Fruit fly (Drosophila melanogaster) whole organism, embryonic: Measurements from ENCODE around the gene HDAC4.

Experiments used
- B-H1 ChIP-seq: fragments of 200-800 bp; sonication (Bioruptor generic); IDR thresholded peaks from 3 replicates; pipeline ENCODE4 v1.3.6; 2022; ENCODE audit warnings: missing biosample characterization, missing genetic modification characterization
- BEAF-32 ChIP-seq: fragments of 200-800 bp; sonication (Bioruptor generic); optimal IDR thresholded peaks from 3 replicates; lab custom pipeline; 2017; ENCODE audit warnings: missing biosample characterization, missing genetic modification characterization, mild to moderate bottlenecking, moderate library complexity, missing genetic modification reagents
- CG10147 ChIP-seq: fragments of 200-800 bp; sonication (Bioruptor generic); optimal IDR thresholded peaks from 2 replicates; lab custom pipeline; 2019; ENCODE audit warnings: missing biosample characterization, mild to moderate bottlenecking, missing genetic modification characterization, moderate library complexity
- CG10654 ChIP-seq: fragments of 200-800 bp; sonication (Bioruptor generic); optimal IDR thresholded peaks from 2 replicates; lab custom pipeline; 2016; ENCODE audit warnings: missing biosample characterization, missing genetic modification characterization
- CG12236 ChIP-seq: fragments of 200-800 bp; sonication (Bioruptor generic); optimal IDR thresholded peaks from 2 replicates; lab custom pipeline; 2016; ENCODE audit warnings: missing biosample characterization, missing genetic modification characterization
- CG14014 ChIP-seq: fragments of 200-800 bp; sonication (Bioruptor generic); IDR thresholded peaks from 2 replicates; pipeline ENCODE4 v1.3.6; 2022; ENCODE audit warnings: missing biosample characterization, missing genetic modification characterization
- CG16815 ChIP-seq: fragments of 200-800 bp; sonication (Bioruptor generic); optimal IDR thresholded peaks from 3 replicates; lab custom pipeline; 2017; ENCODE audit warnings: missing biosample characterization, mild to moderate bottlenecking, missing genetic modification characterization
- CG17829 ChIP-seq: fragments of 200-800 bp; optimal IDR thresholded peaks from 2 replicates; lab custom pipeline; 2019; ENCODE audit warnings: missing biosample characterization, mild to moderate bottlenecking, missing genetic modification characterization, moderate library complexity
- CG18011 ChIP-seq: fragments of 200-800 bp; sonication (Bioruptor generic); optimal IDR thresholded peaks from 2 replicates; lab custom pipeline; 2017; ENCODE audit warnings: missing biosample characterization, missing genetic modification characterization, mild to moderate bottlenecking, moderate library complexity, missing genotype
- CG2199 ChIP-seq: fragments of 200-800 bp; sonication (Bioruptor generic); IDR thresholded peaks from 3 replicates; pipeline ENCODE4 v1.3.6; 2022; ENCODE audit warnings: missing biosample characterization, missing genetic modification characterization
- CG2678 ChIP-seq: fragments of 200-800 bp; sonication (Bioruptor generic); optimal IDR thresholded peaks from 3 replicates; lab custom pipeline; 2019; ENCODE audit warnings: missing biosample characterization, mild to moderate bottlenecking, missing genetic modification characterization, moderate library complexity
- CG31365 ChIP-seq: fragments of 200-800 bp; sonication (Bioruptor generic); optimal IDR thresholded peaks from 2 replicates; lab custom pipeline; 2018; ENCODE audit warnings: missing biosample characterization, mild to moderate bottlenecking, missing genetic modification characterization
- CG3163 ChIP-seq: fragments of 200-800 bp; sonication (Bioruptor generic); optimal IDR thresholded peaks from 3 replicates; lab custom pipeline; 2016; ENCODE audit warnings: missing biosample characterization, missing genetic modification characterization
- CG5180 ChIP-seq: fragments of 200-800 bp; sonication (Bioruptor generic); optimal IDR thresholded peaks from 3 replicates; lab custom pipeline; 2017; ENCODE audit warnings: missing biosample characterization, missing genetic modification characterization, mild to moderate bottlenecking, moderate library complexity, missing genetic modification reagents
- CG6689 ChIP-seq: fragments of 200-800 bp; sonication (Bioruptor generic); IDR thresholded peaks from 2 replicates; pipeline ENCODE4 v1.3.6; 2022; ENCODE audit warnings: missing biosample characterization, missing genetic modification characterization
- CG9797 ChIP-seq: fragments of 200-800 bp; sonication (Bioruptor generic); optimal IDR thresholded peaks from 3 replicates; lab custom pipeline; 2018; ENCODE audit warnings: missing biosample characterization, mild to moderate bottlenecking, missing genetic modification characterization
- Dip3 ChIP-seq: fragments of 200-800 bp; sonication (Bioruptor generic); optimal IDR thresholded peaks from 3 replicates; lab custom pipeline; 2016; ENCODE audit warnings: missing biosample characterization, missing genetic modification characterization
- Dll ChIP-seq: fragments of 200-800 bp; sonication (Bioruptor generic); IDR thresholded peaks from 4 replicates; pipeline ENCODE4 v1.3.6; 2022; ENCODE audit warnings: missing biosample characterization, missing genetic modification characterization; ENCODE audit not compliant: partially characterized antibody
- Dp ChIP-seq: fragments of 200-800 bp; sonication (Bioruptor generic); optimal IDR thresholded peaks from 2 replicates; lab custom pipeline; 2018; ENCODE audit warnings: missing biosample characterization, mild to moderate bottlenecking, missing genetic modification characterization, moderate library complexity
- Dref ChIP-seq: fragments of 200-800 bp; sonication (Bioruptor generic); IDR thresholded peaks from 2 replicates; pipeline ENCODE4 v1.3.6; 2022; ENCODE audit warnings: missing biosample characterization, missing genetic modification characterization
- E2f2 ChIP-seq: fragments of 200-800 bp; sonication (Bioruptor generic); IDR thresholded peaks from 2 replicates; pipeline ENCODE4 v1.3.6; 2022; ENCODE audit warnings: missing biosample characterization, missing genetic modification characterization
- HmgD ChIP-seq: fragments of 200-800 bp; sonication (Bioruptor generic); optimal IDR thresholded peaks from 3 replicates; lab custom pipeline; 2016; ENCODE audit warnings: missing biosample characterization, missing genetic modification characterization
- Med ChIP-seq: fragments of 200-800 bp; sonication (Bioruptor generic); peaks from one replicate; lab custom pipeline; 2016; ENCODE audit warnings: missing biosample characterization, missing genetic modification characterization, mild to moderate bottlenecking, inconsistent platforms, moderate library complexity
- Mes4 ChIP-seq: fragments of 200-800 bp; sonication (Bioruptor generic); optimal IDR thresholded peaks from 2 replicates; lab custom pipeline; 2016; ENCODE audit warnings: missing biosample characterization, missing genetic modification characterization
- Pdp1 ChIP-seq, 2 experiments: fragments of 200-800 bp; sonication (Bioruptor generic); optimal IDR thresholded peaks; 3 replicates each; lab custom pipeline; 2016; ENCODE audit warnings: missing biosample characterization in 2 of 2, missing genetic modification characterization in 2 of 2, mild to moderate bottlenecking in 1 of 2, moderate library complexity in 1 of 2
- Side ChIP-seq: fragments of 200-800 bp; sonication (Bioruptor generic); optimal IDR thresholded peaks from 2 replicates; lab custom pipeline; 2016; ENCODE audit warnings: missing biosample characterization, missing genetic modification characterization
- Stat92E ChIP-seq, 3 experiments: fragments of >200 bp in 2 of 3; fragments of 200-800 bp in 1 of 3; sonication (Bioruptor generic) in 1 of 3; optimal IDR thresholded peaks; 2 replicates each; lab custom pipeline; 2017 to 2019; ENCODE audit warnings: missing biosample characterization in 3 of 3, missing genetic modification characterization in 3 of 3, mild to moderate bottlenecking in 1 of 3, moderate library complexity in 1 of 3
- Usf ChIP-seq: fragments of 200-800 bp; sonication (Bioruptor generic); optimal IDR thresholded peaks from 2 replicates; lab custom pipeline; 2017; ENCODE audit warnings: missing genotype, missing biosample characterization, missing genetic modification characterization
- chif ChIP-seq, 2 experiments: fragments of 200-800 bp; sonication (Bioruptor generic); optimal IDR thresholded peaks; 3 replicates each; lab custom pipeline; 2016; ENCODE audit warnings: missing biosample characterization in 2 of 2, missing genetic modification characterization in 2 of 2
- cwo ChIP-seq: fragments of 200-800 bp; sonication (Bioruptor generic); optimal IDR thresholded peaks from 3 replicates; lab custom pipeline; 2017; ENCODE audit warnings: missing biosample characterization, missing genetic modification characterization, mild to moderate bottlenecking, moderate library complexity, missing genetic modification reagents
- dpn ChIP-seq, 2 experiments: fragments of 200-800 bp; sonication (Bioruptor generic); optimal IDR thresholded peaks; 3 replicates each; lab custom pipeline; 2016; ENCODE audit warnings: missing biosample characterization in 2 of 2, missing genetic modification characterization in 2 of 2
- fru ChIP-seq: fragments of >200 bp; optimal IDR thresholded peaks from 2 replicates; lab custom pipeline; 2017
- gfzf ChIP-seq: fragments of 200-800 bp; sonication (Bioruptor generic); optimal IDR thresholded peaks from 2 replicates; lab custom pipeline; 2016; ENCODE audit warnings: missing biosample characterization, mild to moderate bottlenecking, missing genetic modification characterization, moderate library complexity
- kah ChIP-seq: fragments of 200-800 bp; sonication (Bioruptor generic); optimal IDR thresholded peaks from 2 replicates; lab custom pipeline; 2018; ENCODE audit warnings: missing biosample characterization, mild to moderate bottlenecking, missing genetic modification characterization
- lilli ChIP-seq: fragments of 200-800 bp; sonication (Bioruptor generic); optimal IDR thresholded peaks from 3 replicates; lab custom pipeline; 2016; ENCODE audit warnings: missing biosample characterization, missing genetic modification characterization
- lmd ChIP-seq: fragments of 200-800 bp; sonication (Bioruptor generic); IDR thresholded peaks from 2 replicates; pipeline ENCODE4 v1.3.6; 2022; ENCODE audit warnings: missing biosample characterization, missing genetic modification characterization
- mirr ChIP-seq: fragments of 200-800 bp; sonication (Bioruptor generic); optimal IDR thresholded peaks from 3 replicates; lab custom pipeline; 2018; ENCODE audit warnings: missing biosample characterization, mild to moderate bottlenecking, missing genetic modification characterization
- pzg ChIP-seq: fragments of 200-800 bp; sonication (Bioruptor generic); optimal IDR thresholded peaks from 3 replicates; lab custom pipeline; 2018; ENCODE audit warnings: missing biosample characterization, mild to moderate bottlenecking, missing genetic modification characterization, moderate library complexity
- sr ChIP-seq: fragments of 200-800 bp; sonication (Bioruptor generic); IDR thresholded peaks from 3 replicates; pipeline ENCODE4 v1.3.6; 2022; ENCODE audit warnings: missing biosample characterization, missing genetic modification characterization
- yki ChIP-seq: fragments of >200 bp; optimal IDR thresholded peaks from 3 replicates; lab custom pipeline; 2018

The HDAC4 gene

dm6 chrX:13258757-13259067, 26.7 kb downstream of the HDAC4 start, which contains the start of gene comt (continued):
- TF ChIP-seq Usf (GFP tag; lab: Kevin White, UChicago): peak; percentile 38
- peak; percentile 42; the same call in 1 of the 3 replicates for TF ChIP-seq B-H1
- no peak for TF ChIP-seq sr (GFP tag; lab: Robert Waterston, UW)
- TF ChIP-seq HmgD (GFP tag; lab: Kevin White, UChicago): no peak
- TF ChIP-seq CG16815: no peak
- peak; percentile 40 for TF ChIP-seq CG10654 (GFP tag; lab: Kevin White, UChicago)
- peak; percentile 7 for TF ChIP-seq kah (GFP tag; lab: Kevin White, UChicago)
- TF ChIP-seq dpn (GFP tag; optimal IDR thresholded peaks at IDR 0.05; lab: Kevin White, UChicago): peak in 1 of 2 experiments; percentile 57
- TF ChIP-seq Mes4 (GFP tag; lab: Kevin White, UChicago): no peak
- no peak for TF ChIP-seq mirr (GFP tag; lab: Kevin White, UChicago)
- no peak for TF ChIP-seq Side (GFP tag; lab: Kevin White, UChicago)
- TF ChIP-seq CG12236 (GFP tag; lab: Kevin White, UChicago): no peak
- no peak for TF ChIP-seq Dip3 (GFP tag; lab: Kevin White, UChicago)
- peak; percentile 39; the same call in 1 of the 2 replicates for TF ChIP-seq CG14014
- TF ChIP-seq CG17829 (tag; lab: Kevin White, UChicago): peak; percentile 73
- no peak for TF ChIP-seq chif (GFP tag; optimal IDR thresholded peaks at IDR 0.05; lab: Kevin White, UChicago)
- peak; percentile 16 for TF ChIP-seq lilli (GFP tag; lab: Kevin White, UChicago)
- no peak for TF ChIP-seq pzg (GFP tag; lab: Kevin White, UChicago)
- no peak for TF ChIP-seq CG3163 (GFP tag; lab: Kevin White, UChicago)
- TF ChIP-seq yki (lab: Kevin White, UChicago): no peak
- TF ChIP-seq fru (lab: Kevin White, UChicago): no peak
- no peak for TF ChIP-seq CG18011

DNA sequence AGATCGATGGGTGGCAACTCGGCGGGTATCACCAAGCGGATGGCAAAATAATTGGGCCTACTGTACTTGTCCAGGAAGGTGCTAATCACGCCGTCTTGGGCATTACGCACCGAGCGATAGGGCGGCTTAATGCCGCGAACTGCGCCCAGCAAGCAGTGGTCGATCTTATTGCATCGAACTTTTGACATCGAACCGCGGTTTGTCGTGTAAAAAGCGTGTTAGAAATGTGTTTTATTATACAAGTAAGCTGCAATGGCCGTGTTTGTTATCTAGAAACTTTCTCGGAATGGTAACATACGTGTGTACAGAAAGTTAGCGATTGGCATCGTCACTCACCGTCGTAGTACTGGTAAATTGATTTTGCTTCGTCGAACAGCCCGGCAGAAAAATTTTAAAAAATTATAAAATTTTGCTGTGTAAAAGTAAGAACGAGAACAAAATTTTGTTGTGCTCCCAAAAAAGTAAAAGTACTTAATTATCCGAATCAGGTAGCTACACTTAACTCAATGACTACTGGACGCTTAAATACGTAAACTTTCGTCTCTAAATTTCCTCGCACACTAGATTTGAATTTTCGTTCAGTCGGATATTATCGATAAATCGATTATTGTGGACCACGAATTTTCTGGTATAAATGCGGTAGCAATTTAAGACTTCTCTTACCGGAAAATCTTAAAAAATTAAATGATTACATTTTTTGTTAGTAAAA, 27.2 kb downstream of the HDAC4 start, which contains the start of the genes mew and CG15742:
mew (minus strand) TSS at position 443 of the 709 bp plus-strand sequence.
CG15742 (minus strand) TSS at position 448 of the 709 bp plus-strand sequence.
- TF ChIP-seq pzg (GFP tag; lab: Kevin White, UChicago): peak; percentile 6
- no peak for TF ChIP-seq CG10147 (GFP tag; lab: Kevin White, UChicago)
- 0 out of 3 replicates have a peak, but pooled peaks have one; percentile 13 for TF ChIP-seq CG2199
- peak; percentile 81 for TF ChIP-seq CG31365 (tag; lab: Kevin White, UChicago)
- peak; percentile 83 for TF ChIP-seq CG18011
- peak; percentile 75 for TF ChIP-seq E2f2
- TF ChIP-seq gfzf (GFP tag; lab: Kevin White, UChicago): peak; percentile 35
- TF ChIP-seq cwo (GFP tag; lab: Kevin White, UChicago): peak; percentile 47
- TF ChIP-seq Dll (GFP tag; lab: Robert Waterston, UW): peak; percentile 43; the same call in 2 of the 4 replicates
- peak; percentile 24 for TF ChIP-seq BEAF-32 (GFP tag; lab: Kevin White, UChicago)
- TF ChIP-seq Med: peak; percentile 50
- no peak for TF ChIP-seq lmd (GFP tag; lab: Robert Waterston, UW)
- TF ChIP-seq CG5180 (GFP tag; lab: Kevin White, UChicago): peak; percentile 97
- peak; percentile 10 for TF ChIP-seq CG9797 (GFP tag; lab: Kevin White, UChicago)
- no peak for TF ChIP-seq CG6689 (GFP tag; lab: Robert Waterston, UW)
- peak; percentile 55 for TF ChIP-seq Dref (GFP tag; lab: Robert Waterston, UW)
- peak in 1 of 3 experiments; percentile 7 for TF ChIP-seq Stat92E (GFP tag; optimal IDR thresholded peaks at IDR 0.05; lab: Kevin White, UChicago)
- peak; percentile 69 for TF ChIP-seq Dp (GFP tag; lab: Kevin White, UChicago)
- no peak for TF ChIP-seq CG2678
- peak in 1 of 2 experiments; percentile 14 for TF ChIP-seq Pdp1 (GFP tag; optimal IDR thresholded peaks at IDR 0.05; lab: Kevin White, UChicago)
